Worm (Caenorhabditis elegans) whole organism, late embryonic: ENCODE measurements around the gene C53B7.2.

Source experiments
- ama-1 ChIP-seq: fragments of 150-350 bp; optimal IDR thresholded peaks from 2 replicates; lab custom pipeline; 2014
- ceh-18 ChIP-seq: sonication (generic microtip); optimal IDR thresholded peaks from 2 replicates; lab custom pipeline; 2016; ENCODE audit warnings: missing genetic modification characterization, missing compliant biosample characterization
- ceh-22 ChIP-seq: sonication (generic microtip); optimal IDR thresholded peaks from 2 replicates; lab custom pipeline; 2017; ENCODE audit warnings: missing biosample characterization, missing genetic modification characterization
- ceh-6 ChIP-seq: fragments of 200-800 bp; sonication (Bioruptor generic); optimal IDR thresholded peaks from 2 replicates; lab custom pipeline; 2018; ENCODE audit warnings: mild to moderate bottlenecking, missing genetic modification characterization, missing compliant biosample characterization
- dmd-4 ChIP-seq: sonication (generic microtip); optimal IDR thresholded peaks from 2 replicates; lab custom pipeline; 2016; ENCODE audit warnings: borderline replicate concordance, missing genetic modification characterization, missing compliant biosample characterization
- ets-4 ChIP-seq: sonication (generic microtip); optimal IDR thresholded peaks from 2 replicates; lab custom pipeline; 2016; ENCODE audit warnings: missing genetic modification characterization, missing compliant biosample characterization
- fkh-6 ChIP-seq: sonication (generic microtip); optimal IDR thresholded peaks from 2 replicates; lab custom pipeline; 2016; ENCODE audit warnings: missing genetic modification characterization, missing compliant biosample characterization
- hlh-8 ChIP-seq: sonication (generic microtip); optimal IDR thresholded peaks from 2 replicates; lab custom pipeline; 2016; ENCODE audit warnings: missing genotype, missing genetic modification characterization, missing compliant biosample characterization
- lin-11 ChIP-seq: fragments of 200-800 bp; sonication (Bioruptor generic); optimal IDR thresholded peaks from 2 replicates; lab custom pipeline; 2018; ENCODE audit warnings: mild to moderate bottlenecking, missing genetic modification characterization, missing compliant biosample characterization
- pag-3 ChIP-seq: sonication (generic microtip); optimal IDR thresholded peaks from 2 replicates; lab custom pipeline; 2016; ENCODE audit warnings: missing compliant biosample characterization, missing genetic modification characterization, borderline replicate concordance
- pha-4 ChIP-seq: fragments of 150-350 bp; optimal IDR thresholded peaks from 2 replicates; lab custom pipeline; 2018; ENCODE audit warnings: missing biosample characterization, missing genetic modification reagents, missing genetic modification characterization
- tbx-7 ChIP-seq: sonication (generic microtip); optimal IDR thresholded peaks from 2 replicates; lab custom pipeline; 2016; ENCODE audit warnings: missing genotype, missing genetic modification characterization, missing compliant biosample characterization

DNA sequence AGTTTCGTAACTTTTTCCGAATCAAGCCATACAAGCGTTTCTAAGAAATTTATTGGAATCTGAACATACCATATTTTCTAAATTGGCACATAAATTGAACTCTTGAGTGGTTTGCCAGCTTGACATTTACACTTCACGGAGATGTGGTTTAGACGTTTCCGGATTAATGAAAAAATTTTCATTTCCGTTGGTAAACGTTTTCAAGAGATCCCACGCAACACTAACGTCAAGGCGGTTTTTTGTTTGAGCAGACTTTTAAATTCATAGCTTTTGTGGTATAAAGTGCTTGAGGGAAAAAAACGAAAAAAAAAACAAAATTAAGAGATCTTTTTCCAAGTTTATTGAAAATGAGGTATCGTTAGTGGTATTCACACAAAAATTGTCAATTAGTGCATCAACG, 10.9 kb upstream of the C53B7.2 start, which contains the start of gene F41B4.2:
- TF ChIP-seq pha-4 (tag; lab: Kevin White, UChicago), result no peak
- TF ChIP-seq pag-3 (tag; lab: Kevin White, UChicago), result no peak
- TF ChIP-seq ceh-22 (tag; lab: Kevin White, UChicago), result no peak
- no peak for TF ChIP-seq ceh-6 (GFP tag; lab: Kevin White, UChicago)
- TF ChIP-seq hlh-8 (tag; lab: Kevin White, UChicago), result no peak
- no peak for TF ChIP-seq fkh-6 (tag; lab: Kevin White, UChicago)
- no peak for TF ChIP-seq tbx-7 (tag; lab: Kevin White, UChicago)
- TF ChIP-seq ama-1 (lab: Kevin White, UChicago), result no peak
- no peak for TF ChIP-seq ceh-18 (tag; lab: Kevin White, UChicago)
- TF ChIP-seq lin-11 (tag; lab: Kevin White, UChicago), result no peak
- TF ChIP-seq dmd-4 (tag; lab: Kevin White, UChicago), result no peak
- TF ChIP-seq ets-4 (tag; lab: Kevin White, UChicago), result no peak
